Worm (Caenorhabditis elegans): Measurements from ENCODE around the gene sdz-12.
A peak's percentile ranks its signal among the peaks of the same experiment; 100 is the strongest.

sdz-12 gene

DNA sequence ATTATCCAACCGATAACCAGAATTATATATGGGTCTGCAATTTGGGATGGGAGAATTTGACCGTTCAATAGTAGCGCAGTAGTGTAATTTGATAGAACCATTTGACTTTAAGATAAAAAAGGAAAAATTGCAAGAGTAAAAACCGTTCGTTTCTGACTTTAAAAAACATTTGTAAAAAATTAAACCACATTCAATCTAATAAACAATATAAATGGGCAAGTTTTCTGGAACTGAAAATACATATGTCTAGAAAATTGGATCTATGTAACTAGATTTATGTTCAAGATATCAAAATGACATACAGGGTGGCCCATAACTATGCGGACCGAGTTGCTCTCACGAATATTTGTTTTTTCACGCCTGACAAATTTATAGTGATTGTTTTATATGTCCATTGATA, 37.0 kb downstream of the sdz-12 start, which contains the start of gene srx-102:
TSS of gene srx-102 (minus strand) at position 101 of the 400 bp plus-strand sequence.
- no peak for TF ChIP-seq Y79H2A.3 (GFP tag; conservative IDR thresholded peaks at IDR 0.05)
- TF ChIP-seq F23B12.7 (tag; optimal IDR thresholded peaks at IDR 0.05; ENCODE audit: insufficient read depth), result no peak
- no peak for TF ChIP-seq dox-1 (GFP tag; IDR thresholded peaks at IDR 0.05)
- TF ChIP-seq sea-2 (GFP tag; IDR thresholded peaks at IDR 0.05), result no peak
- TF ChIP-seq lsy-27 (tag; optimal IDR thresholded peaks at IDR 0.05; ENCODE audit: borderline replicate concordance, insufficient read depth), result no peak
- TF ChIP-seq gei-17 (GFP tag; optimal IDR thresholded peaks at IDR 0.05), result no peak
- TF ChIP-seq ccch-3 (GFP tag; optimal IDR thresholded peaks at IDR 0.05), result no peak
- TF ChIP-seq egrh-3 (GFP tag; IDR thresholded peaks at IDR 0.05), result no peak
- TF ChIP-seq aptf-2 (GFP tag; conservative IDR thresholded peaks at IDR 0.05), result no peak
- no peak for TF ChIP-seq F55B11.4 (tag; optimal IDR thresholded peaks at IDR 0.05; ENCODE audit: borderline replicate concordance, insufficient read depth)
- TF ChIP-seq F52B5.7 (tag; optimal IDR thresholded peaks at IDR 0.05), result no peak
- no peak for TF ChIP-seq nhr-179 (tag; optimal IDR thresholded peaks at IDR 0.05)
- TF ChIP-seq F49E8.2 (tag; optimal IDR thresholded peaks at IDR 0.05; ENCODE audit: insufficient read depth), result no peak
- TF ChIP-seq C17E4.6 (GFP tag; IDR thresholded peaks at IDR 0.05), result no peak

DNA sequence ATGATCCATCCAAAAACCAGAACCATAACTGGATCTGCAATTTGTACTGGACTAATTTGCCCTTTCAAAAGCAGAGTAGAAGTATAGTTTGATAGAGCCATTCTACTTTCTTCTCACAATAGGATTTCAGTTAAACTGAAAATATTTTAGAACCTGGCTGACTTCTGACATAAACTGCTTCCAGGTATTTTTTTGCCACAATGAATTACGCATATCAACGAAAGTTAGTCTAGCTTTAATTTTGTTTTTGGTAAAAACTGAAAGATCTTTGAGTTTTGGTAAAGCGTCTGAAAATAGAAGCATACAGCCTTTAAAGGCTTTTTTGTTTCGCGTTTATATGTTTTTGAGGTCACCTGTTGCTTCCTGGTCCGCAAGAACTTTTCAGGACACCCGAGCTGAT, 41.0 kb downstream of the sdz-12 start, which contains the start of gene srx-101:
TSS of gene srx-101 (minus strand) at position 101 of the 400 bp plus-strand sequence.
- no peak for TF ChIP-seq hmg-20 (GFP tag; IDR thresholded peaks at IDR 0.05)
- no peak for TF ChIP-seq B0261.1 (tag; optimal IDR thresholded peaks at IDR 0.05)
- no peak for TF ChIP-seq ZK185.1 (tag; optimal IDR thresholded peaks at IDR 0.05; ENCODE audit: poor library complexity, severe bottlenecking)
- no peak for TF ChIP-seq hmg-1.2 (GFP tag; IDR thresholded peaks at IDR 0.05)
- no peak for TF ChIP-seq mxl-1 (tag; optimal IDR thresholded peaks at IDR 0.05)

ce11 chrII:3688333-3688732, 43.3 kb downstream of the sdz-12 start, which contains the start of gene ifas-1:
ifas-1 (minus strand) TSS chrII:3688719.
- TF ChIP-seq cebp-1 (GFP tag; IDR thresholded peaks at IDR 0.05) (no peak), cebp-1 (tag; optimal IDR thresholded peaks at IDR 0.05) (no peak), Y95B8A.8 (GFP tag; IDR thresholded peaks at IDR 0.05) (no peak), madf-6 (GFP tag; IDR thresholded peaks at IDR 0.05) (no peak), K12H6.12 (tag; optimal IDR thresholded peaks at IDR 0.05) (no peak), Y53F4B.3 (GFP tag; IDR thresholded peaks at IDR 0.05) (no peak), nfya-1 (tag; optimal IDR thresholded peaks at IDR 0.05; ENCODE audit: borderline replicate concordance, insufficient read depth) (no peak), hsf-1 (GFP tag; IDR thresholded peaks at IDR 0.05) (no peak), ccch-3 (GFP tag; optimal IDR thresholded peaks at IDR 0.05) (no peak), ZK185.1 (tag; optimal IDR thresholded peaks at IDR 0.05; ENCODE audit: poor library complexity, severe bottlenecking) (no peak), him-1 (tag; optimal IDR thresholded peaks at IDR 0.05) (no peak), zfh-2 (GFP tag; conservative IDR thresholded peaks at IDR 0.05) (peak; percentile 73), nhr-27 (tag; optimal IDR thresholded peaks at IDR 0.05) (no peak), ceh-91 (GFP tag; IDR thresholded peaks at IDR 0.05) (no peak), B0035.1 (tag; optimal IDR thresholded peaks at IDR 0.05) (no peak), hmg-20 (GFP tag; IDR thresholded peaks at IDR 0.05) (no peak), ekl-4 (GFP tag; IDR thresholded peaks at IDR 0.05) (no peak), rpc-1 (optimal IDR thresholded peaks at IDR 0.05) (no peak), rpc-1 (tag; optimal IDR thresholded peaks at IDR 0.05) (no peak), lin-35 (GFP tag; optimal IDR thresholded peaks at IDR 0.05) (no peak), F33H1.4 (GFP tag; IDR thresholded peaks at IDR 0.05) (no peak), K11D2.4 (GFP tag; IDR thresholded peaks at IDR 0.05) (0 out of 2 replicates have a peak, but pooled peaks have one; percentile 30), egrh-3 (GFP tag; IDR thresholded peaks at IDR 0.05) (peak; percentile 27; the same call in 1 of the 2 replicates), F23B12.7 (tag; optimal IDR thresholded peaks at IDR 0.05; ENCODE audit: insufficient read depth) (no peak), madf-8 (GFP tag; conservative IDR thresholded peaks at IDR 0.05) (no peak), ceh-58 (GFP tag; IDR thresholded peaks at IDR 0.05) (0 out of 2 replicates have a peak, but pooled peaks have one; percentile 21), nhr-179 (tag; optimal IDR thresholded peaks at IDR 0.05) (no peak), Y53G8AR.9 (GFP tag; conservative IDR thresholded peaks at IDR 0.05) (no peak), lin-26 (GFP tag; IDR thresholded peaks at IDR 0.05) (no peak), dox-1 (GFP tag; IDR thresholded peaks at IDR 0.05) (no peak)

All from whole organism, young adult.